Worm (Caenorhabditis elegans) whole organism, dauer: ENCODE results near the gene frpr-11.
"Not testable (repeated sequence)": the region's sequence is repeated elsewhere in the genome, so short reads cannot be mapped to it uniquely, and the experiment has no call there.

Source experiments
- unc-62 ChIP-seq: sonication (generic microtip); optimal IDR thresholded peaks from 2 replicates; lab custom pipeline; 2017; ENCODE audit warnings: missing biosample characterization, missing genetic modification reagents, missing genetic modification characterization

frpr-11 gene

DNA sequence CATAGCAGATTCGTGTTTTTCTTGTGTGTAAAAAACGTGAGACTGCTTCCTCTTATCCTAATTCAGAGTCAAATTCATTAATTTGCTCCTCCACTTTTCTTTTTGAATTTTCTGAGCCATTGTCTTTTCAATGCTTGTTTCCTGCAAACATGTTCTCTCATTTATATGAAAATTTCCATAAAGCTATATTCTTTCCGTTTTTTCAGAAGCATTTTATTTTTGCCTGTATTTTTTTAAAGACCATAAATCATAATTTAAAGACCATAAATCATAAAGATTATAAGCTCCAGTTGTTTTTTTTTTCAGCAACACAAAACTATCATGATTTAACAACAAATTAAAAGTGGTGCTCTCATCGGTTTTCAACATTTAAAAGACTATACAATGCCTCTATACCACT is at the start of gene frpr-11:
Gene frpr-11 (plus strand): TSS at position 301 of the 400 bp plus-strand sequence.
- TF ChIP-seq unc-62 (GFP tag; lab: Kevin White, UChicago), result no peak

DNA sequence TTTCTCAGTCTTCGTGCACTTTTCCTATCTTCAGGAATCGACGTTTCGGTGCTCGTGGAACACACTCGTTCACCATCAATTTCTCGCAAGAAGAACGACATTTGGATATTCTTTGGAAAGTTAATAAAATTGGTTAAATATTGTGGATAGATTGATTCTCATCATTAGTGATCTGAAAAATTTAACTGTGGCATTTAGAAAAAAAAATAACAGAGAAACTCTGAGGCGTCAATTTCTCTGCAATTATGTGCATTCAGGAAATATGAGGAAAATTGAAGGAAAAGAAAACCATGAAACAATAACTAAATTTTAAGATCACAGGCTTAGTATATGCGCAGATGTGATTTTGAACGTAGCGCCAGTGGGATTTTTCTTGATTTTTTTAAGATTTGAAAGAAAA is 45.0 kb upstream of the frpr-11 start, which contains the start of gene F07B7.12:
Gene F07B7.12 (minus strand): TSS at position 101 of the 400 bp plus-strand sequence.
- TF ChIP-seq unc-62 (GFP tag; lab: Kevin White, UChicago), result not testable (repeated sequence)

DNA sequence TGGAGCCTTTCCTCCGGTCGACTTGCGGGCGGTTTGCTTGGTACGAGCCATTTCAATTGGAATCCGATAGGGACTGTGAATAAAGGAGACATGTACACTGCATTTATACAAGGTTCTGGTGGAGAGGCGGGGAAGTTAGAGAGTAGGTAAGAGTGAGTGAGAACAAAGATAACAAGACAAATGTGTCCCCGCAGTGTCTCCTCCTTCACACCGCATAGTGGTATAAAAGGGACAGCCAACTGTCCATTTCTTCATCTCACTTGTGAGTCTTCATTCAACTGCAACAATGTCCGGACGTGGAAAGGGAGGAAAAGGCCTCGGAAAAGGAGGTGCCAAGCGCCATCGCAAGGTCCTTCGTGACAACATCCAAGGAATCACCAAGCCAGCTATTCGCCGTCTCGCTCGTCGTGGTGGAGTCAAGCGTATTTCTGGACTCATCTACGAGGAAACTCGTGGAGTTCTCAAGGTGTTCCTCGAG is 9.0 kb upstream of the frpr-11 start, which contains the start of the genes his-17 and his-18:
Gene his-17 (minus strand): TSS at position 51 of the 478 bp plus-strand sequence.
Gene his-18 (plus strand): TSS at position 287 of the 478 bp plus-strand sequence.
- TF ChIP-seq unc-62 (GFP tag; lab: Kevin White, UChicago), result not testable (repeated sequence)

- no peak for TF ChIP-seq unc-62 (GFP tag; lab: Kevin White, UChicago)
Measured at ce11 chrV:8898756-8899155, 8.2 kb upstream of the frpr-11 start, which contains the start of gene frpr-13. frpr-13 (plus strand) TSS chrV:8899056.

ce11 chrV:8902697-8903096 is 4.3 kb upstream of the frpr-11 start, which contains the start of gene frpr-12:
frpr-12 (plus strand) TSS chrV:8902997.
- no peak for TF ChIP-seq unc-62 (GFP tag; lab: Kevin White, UChicago)

ce11 chrV:8903916-8904315 is 3.1 kb upstream of the frpr-11 start:
- no peak for TF ChIP-seq unc-62 (GFP tag; lab: Kevin White, UChicago)

DNA sequence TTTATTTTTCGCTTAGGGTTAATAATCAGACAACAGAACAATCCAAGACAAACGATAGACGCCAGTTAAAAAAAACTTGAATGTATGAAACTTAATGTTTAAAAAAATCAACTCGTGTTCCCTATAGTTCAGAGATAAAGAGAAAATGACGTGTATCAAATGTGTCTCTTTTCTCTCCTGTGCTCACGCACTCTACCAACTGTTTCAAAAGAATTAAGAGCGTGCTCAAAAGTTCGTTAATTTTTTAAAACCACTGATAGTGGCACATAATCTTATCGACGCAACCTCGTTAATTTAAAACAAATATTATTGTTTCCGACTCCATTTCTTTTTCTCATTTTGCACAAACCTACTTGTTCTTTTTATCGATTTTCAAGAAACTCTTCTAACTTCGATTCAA is 1.3 kb upstream of the frpr-11 start:
- TF ChIP-seq unc-62 (GFP tag; lab: Kevin White, UChicago), result no peak

DNA sequence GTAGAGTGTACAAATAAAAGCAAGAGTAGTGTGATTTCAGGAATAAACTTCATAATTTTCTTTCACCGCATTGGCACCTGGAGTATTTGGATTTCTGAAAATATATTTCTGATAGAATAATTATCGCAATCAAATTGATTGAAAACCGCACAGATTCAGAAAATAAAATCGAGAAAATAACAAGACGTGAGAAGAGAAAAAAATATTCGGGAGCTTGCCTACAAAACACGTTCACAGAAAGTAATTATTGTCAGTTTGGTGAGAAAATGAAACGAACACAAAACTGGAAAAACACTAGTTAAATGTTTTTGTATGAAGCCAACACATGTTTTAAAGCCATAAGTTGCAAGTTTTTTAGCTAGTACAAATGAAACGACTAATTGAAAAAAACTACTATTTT is 6.9 kb downstream of the frpr-11 start, which contains the start of gene mod-1:
Gene mod-1 (minus strand): TSS at position 101 of the 400 bp plus-strand sequence.
- TF ChIP-seq unc-62 (GFP tag; lab: Kevin White, UChicago), result no peak

DNA sequence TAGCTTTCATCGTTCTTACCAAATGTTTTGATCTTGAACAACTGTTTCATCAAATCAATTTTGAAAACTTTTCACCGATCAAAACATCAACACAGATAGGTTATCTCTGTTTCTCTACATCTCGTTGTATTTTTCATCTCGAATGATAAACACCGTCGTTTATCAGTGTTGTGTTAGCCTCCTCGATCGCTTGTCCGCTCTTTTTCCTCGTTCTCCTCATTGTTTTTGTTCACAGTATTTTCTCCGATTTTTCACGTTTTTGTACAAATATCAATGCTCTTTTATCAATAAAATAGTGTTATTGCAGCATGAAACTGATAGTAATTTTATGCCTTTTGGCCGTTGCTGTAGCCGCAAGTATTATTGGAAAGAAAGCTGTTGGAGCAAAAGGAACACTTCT is 15.8 kb downstream of the frpr-11 start, which contains the start of gene ttr-47:
Gene ttr-47 (plus strand): TSS at position 308 of the 400 bp plus-strand sequence.
- TF ChIP-seq unc-62 (GFP tag; lab: Kevin White, UChicago), result no peak

DNA sequence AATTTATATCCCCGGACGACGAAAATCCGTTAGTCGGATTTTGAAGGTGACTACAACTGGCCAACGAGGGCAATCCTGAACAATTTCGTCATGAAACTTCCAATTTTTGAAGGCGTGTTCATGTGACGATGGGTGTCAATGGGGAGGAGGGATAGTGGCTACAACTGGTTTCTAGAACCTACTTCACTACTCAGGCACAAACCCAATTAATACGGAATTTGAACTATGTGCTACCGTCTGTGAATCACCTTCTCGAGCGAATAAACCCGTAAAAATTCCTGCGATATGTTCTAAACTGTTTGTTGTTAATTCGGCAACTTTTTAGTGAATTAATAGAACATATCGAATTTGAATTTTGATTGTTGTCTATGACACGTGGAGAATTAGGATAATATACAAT is 20.7 kb downstream of the frpr-11 start:
- no peak for TF ChIP-seq unc-62 (GFP tag; lab: Kevin White, UChicago)

DNA sequence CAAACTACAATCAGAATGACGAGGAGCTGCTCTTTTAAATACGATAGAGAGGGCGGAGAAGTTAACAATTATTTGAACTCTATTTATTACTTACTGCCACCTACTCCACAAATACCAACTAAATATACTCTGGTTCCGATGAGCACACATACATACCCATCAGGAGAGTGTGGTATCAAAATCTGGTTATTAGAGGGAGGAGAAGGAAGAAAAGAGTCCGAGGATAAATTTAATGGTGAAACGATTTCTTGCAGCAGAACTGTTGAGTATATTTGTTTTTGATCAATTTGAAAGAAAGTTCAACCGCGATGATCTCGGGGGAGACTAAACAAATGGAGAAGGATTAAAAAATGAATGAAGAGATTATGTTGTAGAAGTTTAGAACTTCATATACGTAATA is 22.0 kb downstream of the frpr-11 start, which contains the start of gene H14N18.4:
Gene H14N18.4 (minus strand): TSS at position 12 of the 400 bp plus-strand sequence.
- no peak for TF ChIP-seq unc-62 (GFP tag; lab: Kevin White, UChicago)

ce11 chrV:8932318-8932717 is 25.3 kb downstream of the frpr-11 start, which contains the start of gene H14N18.2:
H14N18.2 (plus strand) TSS chrV:8932618.
- no peak for TF ChIP-seq unc-62 (GFP tag; lab: Kevin White, UChicago)

DNA sequence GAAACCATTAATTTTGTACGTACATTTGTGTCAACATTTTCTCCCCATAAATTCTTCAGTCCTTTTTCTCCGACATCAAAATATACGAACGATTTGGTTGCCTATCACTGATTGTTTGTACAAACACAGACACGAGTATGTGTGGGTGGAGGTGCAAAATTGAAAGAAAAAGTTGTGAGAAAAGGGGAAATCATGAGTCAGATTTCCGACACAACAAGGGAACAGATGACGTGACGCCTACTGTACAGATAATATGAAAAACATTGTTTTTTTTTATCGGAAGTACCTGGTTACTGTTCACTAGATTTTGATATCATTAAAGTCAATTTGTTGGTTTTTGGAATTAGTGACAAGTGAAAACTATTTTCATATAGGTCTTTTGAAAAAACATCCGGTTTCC is 27.3 kb downstream of the frpr-11 start:
- no peak for TF ChIP-seq unc-62 (GFP tag; lab: Kevin White, UChicago)

DNA sequence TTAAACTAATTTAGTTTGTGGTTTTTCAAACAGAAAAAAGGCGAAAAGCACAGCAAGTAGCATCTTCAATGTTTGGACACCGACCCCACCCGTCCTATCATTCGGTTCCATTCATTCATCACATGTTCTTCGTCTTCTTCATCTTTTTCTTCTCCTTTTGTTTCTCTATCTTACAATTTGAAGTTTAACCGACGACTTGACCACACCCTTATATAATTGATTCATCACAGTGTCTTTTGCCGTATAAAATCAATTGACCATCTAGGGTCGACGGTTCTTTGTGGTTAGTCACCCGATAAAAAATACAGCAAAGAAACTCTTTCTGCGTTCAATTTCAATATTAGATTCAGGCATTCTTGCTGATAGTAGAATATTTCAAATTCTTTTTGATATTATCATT is 28.1 kb downstream of the frpr-11 start:
- TF ChIP-seq unc-62 (GFP tag; lab: Kevin White, UChicago), result no peak

ce11 chrV:8936184-8936589 is 29.2 kb downstream of the frpr-11 start, which contains the start of gene unc-23:
unc-23 (plus strand) TSS chrV:8936359.
- TF ChIP-seq unc-62 (GFP tag; lab: Kevin White, UChicago), result no peak

ce11 chrV:8936791-8937475 is 29.9 kb downstream of the frpr-11 start:
- no peak for TF ChIP-seq unc-62 (GFP tag; lab: Kevin White, UChicago)
